Worm (Caenorhabditis elegans): ENCODE results near the gene gst-36.

Gene gst-36

ce11 chrX:9856618-9857017 is 6.1 kb downstream of the gst-36 start, which contains the start of gene R07B1.11:
Gene R07B1.11, plus strand, starts transcription at chrX:9856918.
- TF ChIP-seq tra-4 (tag; optimal IDR thresholded peaks at IDR 0.05) (no peak), hmbx-1 (tag; optimal IDR thresholded peaks at IDR 0.05) (no peak), B0310.2 (tag; optimal IDR thresholded peaks at IDR 0.05) (no peak), ceh-13 (GFP tag; optimal IDR thresholded peaks at IDR 0.05) (no peak), F13C5.2 (tag; optimal IDR thresholded peaks at IDR 0.05) (no peak), flt-1 (GFP tag; IDR thresholded peaks at IDR 0.05) (no peak), sea-1 (GFP tag; conservative IDR thresholded peaks at IDR 0.05) (no peak), pes-1 (GFP tag; IDR thresholded peaks at IDR 0.05) (no peak), ceh-36 (tag; optimal IDR thresholded peaks at IDR 0.05) (no peak), tbx-37 (GFP tag; conservative IDR thresholded peaks at IDR 0.05) (no peak), tbx-11 (GFP tag; IDR thresholded peaks at IDR 0.05) (no peak), ama-1 (optimal IDR thresholded peaks at IDR 0.05) (no peak), hmg-4 (GFP tag; optimal IDR thresholded peaks at IDR 0.05) (no peak), hnd-1 (tag; optimal IDR thresholded peaks at IDR 0.05) (no peak), ets-7 (tag; optimal IDR thresholded peaks at IDR 0.05) (no peak), scrt-1 (GFP tag; IDR thresholded peaks at IDR 0.05) (no peak), aly-1 (tag; optimal IDR thresholded peaks at IDR 0.05) (no peak)

- TF ChIP-seq hmbx-1 (tag; optimal IDR thresholded peaks at IDR 0.05) (no peak), ama-1 (optimal IDR thresholded peaks at IDR 0.05) (no peak), sea-1 (GFP tag; conservative IDR thresholded peaks at IDR 0.05) (no peak), tra-4 (tag; optimal IDR thresholded peaks at IDR 0.05) (no peak), F13C5.2 (tag; optimal IDR thresholded peaks at IDR 0.05) (no peak), ceh-13 (GFP tag; optimal IDR thresholded peaks at IDR 0.05) (no peak), B0310.2 (tag; optimal IDR thresholded peaks at IDR 0.05) (no peak), ceh-36 (tag; optimal IDR thresholded peaks at IDR 0.05) (no peak), ets-7 (tag; optimal IDR thresholded peaks at IDR 0.05) (no peak), tbx-37 (GFP tag; conservative IDR thresholded peaks at IDR 0.05) (no peak), hmg-4 (GFP tag; optimal IDR thresholded peaks at IDR 0.05) (no peak), scrt-1 (GFP tag; IDR thresholded peaks at IDR 0.05) (no peak), flt-1 (GFP tag; IDR thresholded peaks at IDR 0.05) (no peak), tbx-11 (GFP tag; IDR thresholded peaks at IDR 0.05) (no peak), hnd-1 (tag; optimal IDR thresholded peaks at IDR 0.05) (no peak), aly-1 (tag; optimal IDR thresholded peaks at IDR 0.05) (no peak), pes-1 (GFP tag; IDR thresholded peaks at IDR 0.05) (no peak)
These were observed 10.9 kb downstream of the gst-36 start, which contains the start of gene lec-7 for ce11 chrX:9851745-9852330. Gene lec-7, plus strand, starts transcription at chrX:9852041.

- TF ChIP-seq tbx-11 (GFP tag; IDR thresholded peaks at IDR 0.05) (no peak), B0310.2 (tag; optimal IDR thresholded peaks at IDR 0.05) (no peak), ceh-13 (GFP tag; optimal IDR thresholded peaks at IDR 0.05) (no peak), ceh-36 (tag; optimal IDR thresholded peaks at IDR 0.05) (no peak), pes-1 (GFP tag; IDR thresholded peaks at IDR 0.05) (no peak), flt-1 (GFP tag; IDR thresholded peaks at IDR 0.05) (no peak), ets-7 (tag; optimal IDR thresholded peaks at IDR 0.05) (no peak), F13C5.2 (tag; optimal IDR thresholded peaks at IDR 0.05) (no peak), tra-4 (tag; optimal IDR thresholded peaks at IDR 0.05) (no peak), aly-1 (tag; optimal IDR thresholded peaks at IDR 0.05) (no peak)
These were observed 12.5 kb downstream of the gst-36 start, which contains the start of gene lec-8 for ce11 chrX:9850258-9850657. Gene lec-8, plus strand, starts transcription at chrX:9850571.

- TF ChIP-seq scrt-1 (GFP tag; IDR thresholded peaks at IDR 0.05) (no peak), hmg-4 (GFP tag; optimal IDR thresholded peaks at IDR 0.05) (no peak), ceh-36 (tag; optimal IDR thresholded peaks at IDR 0.05) (no peak), pes-1 (GFP tag; IDR thresholded peaks at IDR 0.05) (no peak), flt-1 (GFP tag; IDR thresholded peaks at IDR 0.05) (no peak), F13C5.2 (tag; optimal IDR thresholded peaks at IDR 0.05) (no peak)
These were observed 14.5 kb downstream of the gst-36 start for ce11 chrX:9848214-9848789.

- peak; percentile 34 for TF ChIP-seq ceh-36 (tag; optimal IDR thresholded peaks at IDR 0.05)
- TF ChIP-seq B0310.2 (tag; optimal IDR thresholded peaks at IDR 0.05): no peak
These were observed 15.8 kb downstream of the gst-36 start, which contains the start of gene vab-15 for ce11 chrX:9846975-9847374. Gene vab-15, plus strand, starts transcription at chrX:9847275.

- TF ChIP-seq hmg-4 (GFP tag; optimal IDR thresholded peaks at IDR 0.05): no peak
- no peak for TF ChIP-seq tbx-11 (GFP tag; IDR thresholded peaks at IDR 0.05)
- TF ChIP-seq pes-1 (GFP tag; IDR thresholded peaks at IDR 0.05): no peak
- TF ChIP-seq tra-4 (tag; optimal IDR thresholded peaks at IDR 0.05): no peak
- no peak for TF ChIP-seq tbx-37 (GFP tag; conservative IDR thresholded peaks at IDR 0.05)
- no peak for TF ChIP-seq ama-1 (optimal IDR thresholded peaks at IDR 0.05)
- no peak for TF ChIP-seq ets-7 (tag; optimal IDR thresholded peaks at IDR 0.05)
- TF ChIP-seq F13C5.2 (tag; optimal IDR thresholded peaks at IDR 0.05): no peak
- no peak for TF ChIP-seq flt-1 (GFP tag; IDR thresholded peaks at IDR 0.05)
- TF ChIP-seq aly-1 (tag; optimal IDR thresholded peaks at IDR 0.05): no peak
- TF ChIP-seq hmbx-1 (tag; optimal IDR thresholded peaks at IDR 0.05): no peak
- no peak for TF ChIP-seq ceh-13 (GFP tag; optimal IDR thresholded peaks at IDR 0.05)
- no peak for TF ChIP-seq B0310.2 (tag; optimal IDR thresholded peaks at IDR 0.05)
- no peak for TF ChIP-seq sea-1 (GFP tag; conservative IDR thresholded peaks at IDR 0.05)
- no peak for TF ChIP-seq hnd-1 (tag; optimal IDR thresholded peaks at IDR 0.05)
These were observed 16.8 kb downstream of the gst-36 start for ce11 chrX:9845916-9846315.

- TF ChIP-seq flt-1 (GFP tag; IDR thresholded peaks at IDR 0.05) (no peak), tbx-11 (GFP tag; IDR thresholded peaks at IDR 0.05) (no peak), aly-1 (tag; optimal IDR thresholded peaks at IDR 0.05) (no peak), F13C5.2 (tag; optimal IDR thresholded peaks at IDR 0.05) (no peak), tra-4 (tag; optimal IDR thresholded peaks at IDR 0.05) (no peak), hnd-1 (tag; optimal IDR thresholded peaks at IDR 0.05) (no peak), hmg-4 (GFP tag; optimal IDR thresholded peaks at IDR 0.05) (no peak), ceh-36 (tag; optimal IDR thresholded peaks at IDR 0.05) (no peak), sea-1 (GFP tag; conservative IDR thresholded peaks at IDR 0.05) (no peak), ceh-13 (GFP tag; optimal IDR thresholded peaks at IDR 0.05) (no peak), ama-1 (optimal IDR thresholded peaks at IDR 0.05) (no peak), pes-1 (GFP tag; IDR thresholded peaks at IDR 0.05) (no peak), scrt-1 (GFP tag; IDR thresholded peaks at IDR 0.05) (no peak), tbx-37 (GFP tag; conservative IDR thresholded peaks at IDR 0.05) (no peak), B0310.2 (tag; optimal IDR thresholded peaks at IDR 0.05) (no peak), ets-7 (tag; optimal IDR thresholded peaks at IDR 0.05) (no peak), hmbx-1 (tag; optimal IDR thresholded peaks at IDR 0.05) (no peak)
These were observed 19.2 kb downstream of the gst-36 start for ce11 chrX:9843568-9843967.

Data from whole organism, early embryonic.